Worm (Caenorhabditis elegans) whole organism, L2 larva: ENCODE results near the gene atf-7.

Experiments used
- aly-2 ChIP-seq: fragments of 150-350 bp; optimal IDR thresholded peaks from 2 replicates; lab custom pipeline; 2014; ENCODE audit warnings: missing biosample characterization, missing genetic modification characterization
- ceh-16 ChIP-seq: fragments of 150-350 bp; optimal IDR thresholded peaks from 2 replicates; lab custom pipeline; 2014; ENCODE audit warnings: missing biosample characterization, missing genetic modification characterization
- ceh-82 ChIP-seq: fragments of 150-350 bp; optimal IDR thresholded peaks from 2 replicates; lab custom pipeline; 2014; ENCODE audit warnings: missing biosample characterization, missing genetic modification characterization
- dmd-4 ChIP-seq: sonication (generic microtip); optimal IDR thresholded peaks from 2 replicates; lab custom pipeline; 2017; ENCODE audit warnings: missing biosample characterization, missing genetic modification characterization
- lin-39 ChIP-seq: fragments of 150-350 bp; optimal IDR thresholded peaks from 2 replicates; lab custom pipeline; 2014; ENCODE audit warnings: missing biosample characterization, missing genetic modification reagents, missing genetic modification characterization
- unc-55 ChIP-seq: fragments of 150-350 bp; sonication (generic microtip); optimal IDR thresholded peaks from 3 replicates; lab custom pipeline; 2014; ENCODE audit warnings: missing biosample characterization, missing genetic modification reagents, missing genetic modification characterization
- unc-62 ChIP-seq: fragments of 150-350 bp; optimal IDR thresholded peaks from 2 replicates; lab custom pipeline; 2014; ENCODE audit warnings: missing biosample characterization, missing genetic modification reagents, missing genetic modification characterization

DNA sequence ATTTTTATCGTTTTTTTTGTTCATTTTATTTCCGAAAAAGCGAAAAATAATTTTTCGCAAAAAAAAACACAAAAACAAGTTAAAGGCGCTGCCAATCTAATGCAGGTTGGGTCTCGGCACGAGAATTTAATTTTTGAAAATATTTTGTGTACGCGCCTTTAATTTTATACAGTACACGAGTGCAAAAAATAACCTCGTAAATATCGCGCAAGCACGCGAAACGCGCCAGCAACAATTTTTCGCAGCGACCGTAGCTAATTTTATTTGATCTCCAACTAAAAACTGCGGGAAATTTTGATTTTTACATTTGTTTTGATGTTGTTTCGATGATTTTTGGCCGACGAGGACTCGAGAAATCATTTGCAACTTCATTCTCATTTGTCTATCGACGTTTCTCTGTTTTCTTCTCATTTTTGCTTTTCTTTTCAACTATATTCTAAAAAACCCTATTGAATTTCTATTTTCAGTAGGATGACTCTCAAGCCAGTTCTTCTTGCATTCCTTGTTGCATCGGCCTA, 9.9 kb downstream of the atf-7 start, which contains the start of gene cpg-1:
- TF ChIP-seq ceh-16 (no peak), unc-62 (GFP tag; lab: Kevin White, UChicago) (no peak), dmd-4 (no peak), ceh-82 (tag; lab: Kevin White, UChicago) (no peak), unc-55 (GFP tag; lab: Kevin White, UChicago) (no peak), lin-39 (tag; lab: Kevin White, UChicago) (no peak), aly-2 (no peak)
